Worm (Caenorhabditis elegans): ENCODE measurements around the gene dlc-3.

ce11 chrIV:16391470-16391869 lies 40.6 kb upstream of the dlc-3 start:
- TF ChIP-seq scrt-1 (GFP tag; IDR thresholded peaks at IDR 0.05) (no peak), ceh-36 (tag; optimal IDR thresholded peaks at IDR 0.05) (peak; percentile 28), ceh-13 (GFP tag; optimal IDR thresholded peaks at IDR 0.05) (no peak), ama-1 (optimal IDR thresholded peaks at IDR 0.05) (no peak), flt-1 (GFP tag; IDR thresholded peaks at IDR 0.05) (no peak), tra-4 (tag; optimal IDR thresholded peaks at IDR 0.05) (no peak), B0310.2 (tag; optimal IDR thresholded peaks at IDR 0.05) (no peak), aly-1 (tag; optimal IDR thresholded peaks at IDR 0.05) (no peak), hmg-4 (GFP tag; optimal IDR thresholded peaks at IDR 0.05) (no peak)

Measured in whole organism, early embryonic.